Fruit fly (Drosophila melanogaster): Measurements from ENCODE around the gene Dnz1.
A peak's percentile ranks its signal among the peaks of the same experiment; 100 is the strongest.

Dnz1 gene

DNA sequence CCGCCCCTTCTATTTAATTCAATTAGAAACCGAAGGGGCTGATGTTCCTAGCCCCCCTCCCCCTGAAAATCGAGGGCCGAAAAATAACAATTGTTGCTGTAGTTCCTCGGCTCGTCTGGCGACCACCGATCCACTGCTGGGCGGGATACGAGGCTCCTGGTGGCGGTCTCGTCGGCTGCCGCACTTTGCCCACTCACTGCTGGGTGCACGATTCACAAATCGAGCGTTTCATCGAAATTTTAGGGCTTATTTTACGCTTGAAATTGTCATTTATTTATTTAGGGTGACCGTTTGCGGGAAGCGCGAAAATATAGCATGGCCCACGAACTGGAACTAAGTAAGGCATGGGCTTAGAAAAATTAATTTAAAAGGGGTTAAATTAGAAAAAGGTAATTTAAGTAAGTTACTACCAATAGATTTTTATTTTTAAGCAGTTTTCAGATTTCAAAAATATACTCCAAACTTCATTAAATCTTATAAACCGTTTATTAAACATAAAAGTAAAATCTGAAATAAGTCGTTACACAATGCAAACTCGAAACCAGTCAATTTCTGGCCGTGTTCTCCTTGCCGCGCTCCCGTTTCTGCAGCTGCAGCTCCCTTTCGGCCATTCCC is at the start of gene Dnz1 (continued):
- TF ChIP-seq CG18011 (GFP tag; optimal IDR thresholded peaks at IDR 0.05) (peak; percentile 23), CG9876 (GFP tag; optimal IDR thresholded peaks at IDR 0.05) (no peak), D19B (GFP tag; optimal IDR thresholded peaks at IDR 0.05) (no peak), vnd (GFP tag; IDR thresholded peaks at IDR 0.05; ENCODE audit: partially characterized antibody) (no peak), CG1832 (GFP tag; optimal IDR thresholded peaks at IDR 0.05) (no peak), unc-4 (GFP tag; IDR thresholded peaks at IDR 0.05; ENCODE audit: partially characterized antibody) (no peak), CG3281 (GFP tag; optimal IDR thresholded peaks at IDR 0.05) (peak; percentile 32), Dll (GFP tag; IDR thresholded peaks at IDR 0.05; ENCODE audit: partially characterized antibody) (no peak), CoRest (tag; optimal IDR thresholded peaks at IDR 0.05) (peak; percentile 52), CG15696 (tag; optimal IDR thresholded peaks at IDR 0.05) (peak; percentile 34), sd (tag; optimal IDR thresholded peaks at IDR 0.05) (no peak), pho (GFP tag; optimal IDR thresholded peaks at IDR 0.05) (peak; percentile 26), Sox100B (GFP tag; optimal IDR thresholded peaks at IDR 0.05) (peak; percentile 33), CG34224 (GFP tag; IDR thresholded peaks at IDR 0.05; ENCODE audit: partially characterized antibody) (no peak), dmrt99B (tag; optimal IDR thresholded peaks at IDR 0.05) (peak; percentile 58), Doc3 (GFP tag; IDR thresholded peaks at IDR 0.05; ENCODE audit: partially characterized antibody) (no peak), Ptx1 (GFP tag; IDR thresholded peaks at IDR 0.05) (peak; percentile 76), Scr (GFP tag; IDR thresholded peaks at IDR 0.05; ENCODE audit: partially characterized antibody) (no peak), run (tag; optimal IDR thresholded peaks at IDR 0.05) (no peak), z (GFP tag; IDR thresholded peaks at IDR 0.05) (no peak), CG17802 (tag; optimal IDR thresholded peaks at IDR 0.05) (no peak), HmgD (GFP tag; optimal IDR thresholded peaks at IDR 0.05) (no peak), E2f2 (GFP tag; IDR thresholded peaks at IDR 0.05) (peak; percentile 51), CG34376 (GFP tag; optimal IDR thresholded peaks at IDR 0.05) (no peak), CG18599 (GFP tag; optimal IDR thresholded peaks at IDR 0.05) (peak; percentile 58), bbx (GFP tag; IDR thresholded peaks at IDR 0.05; ENCODE audit: partially characterized antibody) (no peak), fu2 (GFP tag; optimal IDR thresholded peaks at IDR 0.05) (peak; percentile 28), Ets65A (GFP tag) (peak; percentile 78), Ada2b (GFP tag; IDR thresholded peaks at IDR 0.05) (peak; percentile 49), Six4 (GFP tag; optimal IDR thresholded peaks at IDR 0.05) (peak; percentile 43), CG8478 (optimal IDR thresholded peaks at IDR 0.05) (no peak), CG13287 (GFP tag; IDR thresholded peaks at IDR 0.05; ENCODE audit: partially characterized antibody) (peak; percentile 27; the same call in 1 of the 2 replicates), pros (GFP tag; optimal IDR thresholded peaks at IDR 0.05) (no peak), CG8765 (GFP tag; IDR thresholded peaks at IDR 0.05) (no peak), vfl (GFP tag; optimal IDR thresholded peaks at IDR 0.05) (no peak), eve (GFP tag; optimal IDR thresholded peaks at IDR 0.05) (no peak), zf30C (GFP tag; optimal IDR thresholded peaks at IDR 0.05) (no peak), ro (GFP tag; IDR thresholded peaks at IDR 0.05) (no peak), CG12744 (GFP tag; optimal IDR thresholded peaks at IDR 0.05) (no peak), p53 (GFP tag; optimal IDR thresholded peaks at IDR 0.05) (no peak), CG8281 (tag; optimal IDR thresholded peaks at IDR 0.05) (no peak), gcm2 (GFP tag; optimal IDR thresholded peaks at IDR 0.05) (no peak), Pdp1 (GFP tag; optimal IDR thresholded peaks at IDR 0.05) (peak; percentile 17 to 40), CG4617 (GFP tag; optimal IDR thresholded peaks at IDR 0.05; ENCODE audit: borderline replicate concordance) (peak; percentile 39), CG15479 (GFP tag; optimal IDR thresholded peaks at IDR 0.05) (no peak), Sin3A (optimal IDR thresholded peaks at IDR 0.05) (peak; percentile 4), Lim3 (GFP tag; IDR thresholded peaks at IDR 0.05) (no peak), CG31388 (GFP tag; optimal IDR thresholded peaks at IDR 0.05) (no peak), CG33213 (GFP tag; optimal IDR thresholded peaks at IDR 0.05) (no peak), H15 (GFP tag; IDR thresholded peaks at IDR 0.05) (no peak)
